Worm (Caenorhabditis elegans) whole organism, L2 larva: ENCODE data around the gene fbxa-67.

ENCODE experiments used
- C34F6.9 ChIP-seq: fragments of 150-350 bp; optimal IDR thresholded peaks from 2 replicates; lab custom pipeline; 2014; ENCODE audit warnings: missing biosample characterization, missing genetic modification characterization
- F13H6.1 ChIP-seq: sonication (generic microtip); optimal IDR thresholded peaks from 2 replicates; lab custom pipeline; 2016; ENCODE audit warnings: missing genetic modification characterization, missing compliant biosample characterization
- R02D3.7 ChIP-seq: fragments of 150-350 bp; optimal IDR thresholded peaks from 2 replicates; lab custom pipeline; 2014; ENCODE audit warnings: missing biosample characterization, missing genetic modification characterization
- Y55F3AM.14 ChIP-seq: fragments of 200-800 bp; sonication (Bioruptor generic); optimal IDR thresholded peaks from 2 replicates; lab custom pipeline; 2018; ENCODE audit warnings: mild to moderate bottlenecking, missing genetic modification characterization, missing compliant biosample characterization
- ZK546.5 ChIP-seq: sonication (generic microtip); optimal IDR thresholded peaks from 2 replicates; lab custom pipeline; 2017; ENCODE audit warnings: missing biosample characterization, missing genetic modification characterization
- alr-1 ChIP-seq: fragments of 150-350 bp; optimal IDR thresholded peaks from 2 replicates; lab custom pipeline; 2014; ENCODE audit warnings: missing biosample characterization, missing genetic modification characterization
- aly-2 ChIP-seq: fragments of 150-350 bp; optimal IDR thresholded peaks from 2 replicates; lab custom pipeline; 2014; ENCODE audit warnings: missing biosample characterization, missing genetic modification characterization
- ceh-16 ChIP-seq: fragments of 150-350 bp; optimal IDR thresholded peaks from 2 replicates; lab custom pipeline; 2014; ENCODE audit warnings: missing biosample characterization, missing genetic modification characterization
- ceh-82 ChIP-seq: fragments of 150-350 bp; optimal IDR thresholded peaks from 2 replicates; lab custom pipeline; 2014; ENCODE audit warnings: missing biosample characterization, missing genetic modification characterization
- crh-2 ChIP-seq: sonication (generic microtip); optimal IDR thresholded peaks from 2 replicates; lab custom pipeline; 2017; ENCODE audit warnings: missing biosample characterization, missing genetic modification characterization
- dmd-4 ChIP-seq: sonication (generic microtip); optimal IDR thresholded peaks from 2 replicates; lab custom pipeline; 2017; ENCODE audit warnings: missing biosample characterization, missing genetic modification characterization
- egl-27 ChIP-seq: sonication (generic microtip); optimal IDR thresholded peaks from 3 replicates; lab custom pipeline; 2017; ENCODE audit warnings: missing biosample characterization, missing genetic modification reagents, missing genetic modification characterization
- elt-3 ChIP-seq: sonication (generic microtip); optimal IDR thresholded peaks from 2 replicates; lab custom pipeline; 2017; ENCODE audit warnings: missing biosample characterization, missing genetic modification characterization
- gmeb-1 ChIP-seq: fragments of 150-350 bp; optimal IDR thresholded peaks from 2 replicates; lab custom pipeline; 2014; ENCODE audit warnings: missing biosample characterization, missing genetic modification characterization
- lin-11 ChIP-seq: fragments of 150-350 bp; sonication (generic microtip); optimal IDR thresholded peaks from 2 replicates; lab custom pipeline; 2014; ENCODE audit warnings: missing biosample characterization, missing genetic modification characterization, inconsistent platforms, mixed read lengths
- lin-13 ChIP-seq: fragments of 150-350 bp; optimal IDR thresholded peaks from 2 replicates; lab custom pipeline; 2014; ENCODE audit warnings: missing biosample characterization, missing genetic modification reagents, missing genetic modification characterization
- lin-39 ChIP-seq: fragments of 150-350 bp; optimal IDR thresholded peaks from 2 replicates; lab custom pipeline; 2014; ENCODE audit warnings: missing biosample characterization, missing genetic modification reagents, missing genetic modification characterization
- lsy-2 ChIP-seq, 2 experiments: fragments of 150-350 bp in 1 of 2; sonication (generic microtip) in 1 of 2; optimal IDR thresholded peaks; 2 replicates each; lab custom pipeline; 2014 to 2017; ENCODE audit warnings: missing biosample characterization in 2 of 2, missing genetic modification characterization in 2 of 2
- mab-5 ChIP-seq: fragments of 150-350 bp; optimal IDR thresholded peaks from 2 replicates; lab custom pipeline; 2014; ENCODE audit warnings: missing biosample characterization, missing genetic modification characterization
- mbf-1 ChIP-seq: sonication (generic microtip); optimal IDR thresholded peaks from 2 replicates; lab custom pipeline; 2017; ENCODE audit warnings: missing biosample characterization, missing genetic modification characterization
- mdl-1 ChIP-seq, 2 experiments: fragments of 150-350 bp in 1 of 2; sonication (generic microtip) in 1 of 2; optimal IDR thresholded peaks; 2 replicates each; lab custom pipeline; 2017; ENCODE audit warnings: missing biosample characterization in 2 of 2, missing genetic modification characterization in 2 of 2
- nhr-10 ChIP-seq: sonication (generic microtip); optimal IDR thresholded peaks from 2 replicates; lab custom pipeline; 2017; ENCODE audit warnings: missing biosample characterization, missing genetic modification characterization
- nhr-11 ChIP-seq: fragments of 150-350 bp; optimal IDR thresholded peaks from 2 replicates; lab custom pipeline; 2014; ENCODE audit warnings: missing biosample characterization, missing genetic modification characterization
- nhr-12 ChIP-seq: fragments of 150-350 bp; optimal IDR thresholded peaks from 2 replicates; lab custom pipeline; 2014; ENCODE audit warnings: missing biosample characterization, missing genetic modification characterization
- nhr-129 ChIP-seq: fragments of 150-350 bp; optimal IDR thresholded peaks from 2 replicates; lab custom pipeline; 2014; ENCODE audit warnings: missing biosample characterization, missing genetic modification characterization
- nhr-21 ChIP-seq: fragments of 150-350 bp; optimal IDR thresholded peaks from 2 replicates; lab custom pipeline; 2014; ENCODE audit warnings: missing biosample characterization, missing genetic modification characterization
- nhr-23 ChIP-seq: fragments of 150-350 bp; optimal IDR thresholded peaks from 2 replicates; lab custom pipeline; 2014; ENCODE audit warnings: missing biosample characterization, missing genetic modification reagents, missing genetic modification characterization
- nhr-237 ChIP-seq: fragments of 150-350 bp; optimal IDR thresholded peaks from 2 replicates; lab custom pipeline; 2014; ENCODE audit warnings: missing biosample characterization, missing genetic modification characterization
- nhr-25 ChIP-seq: fragments of 150-350 bp; sonication (generic microtip); optimal IDR thresholded peaks from 3 replicates; lab custom pipeline; 2014; ENCODE audit warnings: missing biosample characterization, missing genetic modification characterization
- nhr-6 ChIP-seq: fragments of 150-350 bp; optimal IDR thresholded peaks from 2 replicates; lab custom pipeline; 2014; ENCODE audit warnings: missing biosample characterization, missing genetic modification characterization
- sem-4 ChIP-seq: fragments of 150-350 bp; optimal IDR thresholded peaks from 2 replicates; lab custom pipeline; 2014; ENCODE audit warnings: missing biosample characterization, missing genetic modification reagents, missing genetic modification characterization
- skn-1 ChIP-seq: sonication (generic microtip); optimal IDR thresholded peaks from 2 replicates; lab custom pipeline; 2017; ENCODE audit warnings: missing biosample characterization, missing genetic modification characterization
- sma-3 ChIP-seq: sonication (generic microtip); optimal IDR thresholded peaks from 2 replicates; lab custom pipeline; 2016; ENCODE audit warnings: missing genetic modification reagents, missing genetic modification characterization, missing compliant biosample characterization
- sma-9 ChIP-seq, 2 experiments: fragments of 150-350 bp in 1 of 2; sonication (generic microtip) in 1 of 2; optimal IDR thresholded peaks; 2 replicates each; lab custom pipeline; 2014 to 2016; ENCODE audit warnings: missing genetic modification characterization in 2 of 2, mild to moderate bottlenecking in 1 of 2, missing biosample characterization in 1 of 2, missing compliant biosample characterization in 1 of 2, missing genetic modification reagents in 1 of 2, moderate library complexity in 1 of 2
- unc-39 ChIP-seq: fragments of 150-350 bp; optimal IDR thresholded peaks from 2 replicates; lab custom pipeline; 2014; ENCODE audit warnings: missing biosample characterization, missing genetic modification characterization
- unc-55 ChIP-seq: fragments of 150-350 bp; sonication (generic microtip); optimal IDR thresholded peaks from 3 replicates; lab custom pipeline; 2014; ENCODE audit warnings: missing biosample characterization, missing genetic modification reagents, missing genetic modification characterization
- unc-62 ChIP-seq: fragments of 150-350 bp; optimal IDR thresholded peaks from 2 replicates; lab custom pipeline; 2014; ENCODE audit warnings: missing biosample characterization, missing genetic modification reagents, missing genetic modification characterization
- zag-1 ChIP-seq: fragments of 150-350 bp; optimal IDR thresholded peaks from 2 replicates; lab custom pipeline; 2014; ENCODE audit warnings: missing biosample characterization, missing genetic modification characterization
- ztf-1 ChIP-seq: fragments of 200-800 bp; sonication (Bioruptor generic); conservative IDR thresholded peaks from 2 replicates; pipeline ENCODE4 v1.3.6; 2022; ENCODE audit warnings: missing genetic modification characterization, missing compliant biosample characterization
- ztf-11 ChIP-seq: sonication (generic microtip); optimal IDR thresholded peaks from 2 replicates; lab custom pipeline; 2017; ENCODE audit warnings: missing biosample characterization, missing genetic modification characterization
- ztf-4 ChIP-seq: fragments of 150-350 bp; optimal IDR thresholded peaks from 2 replicates; lab custom pipeline; 2014; ENCODE audit warnings: missing biosample characterization, missing genetic modification characterization

The fbxa-67 gene

ce11 chrIII:950472-950871, at the start of gene fbxa-67, which contains the start of gene fbxa-11:
Gene fbxa-67 (minus strand): TSS chrIII:950670.
Gene fbxa-11 (plus strand): TSS chrIII:950869.
- TF ChIP-seq nhr-237, result no peak
- TF ChIP-seq aly-2 (tag; lab: Kevin White, UChicago), result no peak
- TF ChIP-seq sma-9 (GFP tag; optimal IDR thresholded peaks at IDR 0.05; lab: Kevin White, UChicago), result no peak
- no peak for TF ChIP-seq sma-9 (tag; optimal IDR thresholded peaks at IDR 0.05; lab: Kevin White, UChicago)
- peak; percentile 59 for TF ChIP-seq unc-55 (GFP tag; lab: Kevin White, UChicago)
- TF ChIP-seq nhr-23 (tag; lab: Kevin White, UChicago), result no peak
- TF ChIP-seq nhr-21 (tag; lab: Kevin White, UChicago), result no peak
- no peak for TF ChIP-seq sem-4 (tag; lab: Kevin White, UChicago)
- TF ChIP-seq mab-5 (tag; lab: Kevin White, UChicago), result no peak
- TF ChIP-seq lin-39 (tag; lab: Kevin White, UChicago), result no peak
- no peak for TF ChIP-seq mbf-1
- no peak for TF ChIP-seq nhr-11 (tag; lab: Kevin White, UChicago)
- TF ChIP-seq F13H6.1 (tag; lab: Kevin White, UChicago), result no peak
- TF ChIP-seq ztf-4, result no peak
- TF ChIP-seq sma-3 (GFP tag; lab: Kevin White, UChicago), result no peak
- no peak for TF ChIP-seq nhr-12 (tag; lab: Kevin White, UChicago)
- no peak for TF ChIP-seq ceh-16 (tag; lab: Kevin White, UChicago)
- TF ChIP-seq crh-2 (tag; lab: Kevin White, UChicago), result no peak
- no peak for TF ChIP-seq nhr-10 (tag; lab: Kevin White, UChicago)
- no peak for TF ChIP-seq ZK546.5 (tag; lab: Kevin White, UChicago)
- no peak for TF ChIP-seq zag-1
- no peak for TF ChIP-seq lin-11 (tag; lab: Kevin White, UChicago)
- TF ChIP-seq nhr-129 (tag; lab: Kevin White, UChicago), result no peak
- no peak for TF ChIP-seq unc-62
- TF ChIP-seq ztf-1 (GFP tag; lab: Robert Waterston, UW), result no peak
- TF ChIP-seq lsy-2 (tag; optimal IDR thresholded peaks at IDR 0.05; lab: Kevin White, UChicago), result peak in 1 of 2 experiments; percentile 54
- no peak for TF ChIP-seq elt-3
- no peak for TF ChIP-seq nhr-6 (tag; lab: Kevin White, UChicago)
- TF ChIP-seq C34F6.9, result peak; percentile 39
- no peak for TF ChIP-seq unc-39 (tag; lab: Kevin White, UChicago)
- no peak for TF ChIP-seq ztf-11 (tag; lab: Kevin White, UChicago)
- TF ChIP-seq lin-13, result peak; percentile 2

ce11 chrIII:998855-999254, 48.4 kb upstream of the fbxa-67 start:
- no peak for TF ChIP-seq aly-2 (tag; lab: Kevin White, UChicago)
- TF ChIP-seq dmd-4, result no peak
- no peak for TF ChIP-seq lin-13
- no peak for TF ChIP-seq Y55F3AM.14 (GFP tag; lab: Kevin White, UChicago)
- TF ChIP-seq mdl-1 (tag; optimal IDR thresholded peaks at IDR 0.05; lab: Kevin White, UChicago), result no peak
- no peak for TF ChIP-seq lsy-2 (tag; optimal IDR thresholded peaks at IDR 0.05; lab: Kevin White, UChicago)
- no peak for TF ChIP-seq gmeb-1
- no peak for TF ChIP-seq skn-1
- no peak for TF ChIP-seq mbf-1
- no peak for TF ChIP-seq crh-2 (tag; lab: Kevin White, UChicago)

DNA sequence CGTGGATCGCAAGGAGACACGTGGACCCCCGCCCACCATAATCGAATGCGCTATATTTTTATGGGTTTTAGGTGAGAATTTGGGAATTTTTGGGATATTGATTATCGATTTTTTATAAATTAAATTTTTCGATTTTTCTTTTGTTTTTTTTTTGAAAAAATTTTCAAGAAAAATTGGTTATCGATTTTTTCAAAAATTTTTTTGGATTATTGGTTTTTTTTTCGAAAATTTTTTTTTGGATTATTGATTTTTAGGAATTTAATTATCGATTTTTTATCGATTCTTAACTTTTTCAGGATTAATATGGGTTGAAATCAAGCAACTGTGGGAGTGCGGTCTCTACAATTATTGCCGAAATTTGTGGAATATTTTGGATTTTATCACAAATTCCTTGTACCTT, 46.1 kb upstream of the fbxa-67 start:
- no peak for TF ChIP-seq sem-4 (tag; lab: Kevin White, UChicago)
- TF ChIP-seq nhr-21 (tag; lab: Kevin White, UChicago), result no peak
- no peak for TF ChIP-seq sma-3 (GFP tag; lab: Kevin White, UChicago)
- TF ChIP-seq dmd-4, result no peak
- TF ChIP-seq mbf-1, result no peak
- no peak for TF ChIP-seq C34F6.9
- no peak for TF ChIP-seq ztf-11 (tag; lab: Kevin White, UChicago)
- TF ChIP-seq crh-2 (tag; lab: Kevin White, UChicago), result no peak
- no peak for TF ChIP-seq nhr-12 (tag; lab: Kevin White, UChicago)
- no peak for TF ChIP-seq ZK546.5 (tag; lab: Kevin White, UChicago)
- no peak for TF ChIP-seq ceh-82 (tag; lab: Kevin White, UChicago)
- TF ChIP-seq, all 48 proteins: peak for 0

DNA sequence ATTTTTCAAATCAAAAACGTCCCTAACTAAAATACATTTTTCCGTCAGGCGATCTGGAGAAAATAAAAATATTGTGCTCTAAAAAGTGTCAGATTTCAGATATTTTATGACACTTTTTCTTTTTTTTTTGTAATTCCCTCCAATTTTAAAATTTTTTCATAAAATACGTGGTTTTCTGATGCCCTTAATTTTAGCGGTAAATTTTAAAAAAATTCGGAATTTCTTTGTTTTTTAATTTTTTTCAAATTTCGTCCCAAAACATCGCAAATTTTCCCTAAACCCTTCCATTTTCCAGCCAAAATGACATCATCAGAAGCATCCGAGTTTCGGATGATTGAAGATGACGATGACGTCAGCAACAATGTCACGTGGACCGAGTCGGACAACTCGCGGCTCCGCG, 41.1 kb upstream of the fbxa-67 start, which contains the start of gene trp-2:
Gene trp-2, plus strand, starts transcription at position 301 of the 400 bp plus-strand sequence.
- TF ChIP-seq aly-2 (tag; lab: Kevin White, UChicago), result no peak
- TF ChIP-seq nhr-25 (tag; lab: Kevin White, UChicago), result no peak
- TF ChIP-seq nhr-11 (tag; lab: Kevin White, UChicago), result no peak
- TF ChIP-seq egl-27, result no peak
- no peak for TF ChIP-seq nhr-237
- no peak for TF ChIP-seq R02D3.7
- no peak for TF ChIP-seq mab-5 (tag; lab: Kevin White, UChicago)
- no peak for TF ChIP-seq alr-1 (tag; lab: Kevin White, UChicago)
- no peak for TF ChIP-seq sma-9 (GFP tag; optimal IDR thresholded peaks at IDR 0.05; lab: Kevin White, UChicago)
- no peak for TF ChIP-seq sma-9 (tag; optimal IDR thresholded peaks at IDR 0.05; lab: Kevin White, UChicago)
- TF ChIP-seq crh-2 (tag; lab: Kevin White, UChicago), result no peak
- TF ChIP-seq skn-1, result no peak
